Fruit fly (Drosophila melanogaster): Measurements from ENCODE around the gene t.

Gene t

DNA sequence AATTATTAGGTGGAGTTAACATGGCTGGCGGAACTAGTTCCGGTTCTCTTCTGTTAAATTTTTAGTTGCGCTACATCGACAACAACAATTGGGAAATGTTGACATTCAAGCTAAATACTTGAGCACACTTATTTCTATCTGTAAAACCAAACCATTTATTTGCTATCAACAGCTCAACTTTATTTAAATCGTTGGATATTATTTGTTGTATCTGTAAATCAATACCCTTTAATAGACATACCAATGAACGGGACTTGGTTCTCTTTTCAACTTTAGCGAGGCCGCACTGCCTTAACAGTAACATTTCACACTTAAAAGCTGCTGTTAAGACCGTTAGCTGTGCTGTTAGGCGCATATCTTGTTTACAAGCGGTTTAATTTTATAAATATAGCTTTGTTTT is 29.5 kb downstream of the t start, which contains the start of gene CG12106 (continued):
- TF ChIP-seq bbx (GFP tag; IDR thresholded peaks at IDR 0.05; ENCODE audit: partially characterized antibody) (no peak), HLH54F (GFP tag; optimal IDR thresholded peaks at IDR 0.05) (peak; percentile 36), Ptx1 (GFP tag; IDR thresholded peaks at IDR 0.05) (no peak; the same call in none of the 2 replicates), CG2202 (tag; optimal IDR thresholded peaks at IDR 0.05) (no peak), ab (GFP tag; optimal IDR thresholded peaks at IDR 0.05) (no peak), tx (GFP tag; optimal IDR thresholded peaks at IDR 0.05) (no peak), CG6683 (GFP tag; optimal IDR thresholded peaks at IDR 0.05) (no peak), dimm (GFP tag; IDR thresholded peaks at IDR 0.05) (no peak), Chrac-16 (GFP tag; optimal IDR thresholded peaks at IDR 0.05) (peak; percentile 44), CG32532 (GFP tag; IDR thresholded peaks at IDR 0.05) (no peak; the same call in 1 of the 2 replicates), tgo (GFP tag; IDR thresholded peaks at IDR 0.05) (peak; percentile 62; the same call in 2 of the 3 replicates), org-1 (GFP tag; optimal IDR thresholded peaks at IDR 0.05) (no peak), CG11456 (GFP tag; IDR thresholded peaks at IDR 0.05) (no peak), CG2678 (tag; optimal IDR thresholded peaks at IDR 0.05) (peak; percentile 65), Fer2 (tag; optimal IDR thresholded peaks at IDR 0.05) (no peak), ttk (GFP tag; IDR thresholded peaks at IDR 0.05) (no peak), YL-1 (GFP tag; optimal IDR thresholded peaks at IDR 0.05) (no peak), Dref (GFP tag; IDR thresholded peaks at IDR 0.05) (no peak), NK7.1 (GFP tag; optimal IDR thresholded peaks at IDR 0.05) (no peak), CG2875 (GFP tag; optimal IDR thresholded peaks at IDR 0.05) (no peak), kni (GFP tag; optimal IDR thresholded peaks at IDR 0.05) (peak; percentile 43), h (optimal IDR thresholded peaks at IDR 0.05) (no peak), Ets65A (GFP tag) (peak; percentile 37), Pdp1 (GFP tag; optimal IDR thresholded peaks at IDR 0.05) (peak in 1 of 2 experiments; percentile 20), row (GFP tag; IDR thresholded peaks at IDR 0.05) (peak; percentile 92), Sry-δ (GFP tag; optimal IDR thresholded peaks at IDR 0.05) (no peak), gce (GFP tag; IDR thresholded peaks at IDR 0.05) (no peak), unc-4 (GFP tag; IDR thresholded peaks at IDR 0.05; ENCODE audit: partially characterized antibody) (no peak), CG3847 (GFP tag; IDR thresholded peaks at IDR 0.05) (no peak), sob (GFP tag; IDR thresholded peaks at IDR 0.05) (0 out of 2 replicates have a peak, but pooled peaks have one; percentile 13), Nf-YA (GFP tag; IDR thresholded peaks at IDR 0.05) (no peak), CG4424 (GFP tag; optimal IDR thresholded peaks at IDR 0.05) (peak; percentile 23), Opbp (GFP tag; IDR thresholded peaks at IDR 0.05; ENCODE audit: partially characterized antibody) (no peak), CG8089 (GFP tag; optimal IDR thresholded peaks at IDR 0.05) (no peak), CG9932 (GFP tag; IDR thresholded peaks at IDR 0.05) (no peak; the same call in none of the 2 replicates), nom (GFP tag; optimal IDR thresholded peaks at IDR 0.05) (peak; percentile 13), rib (GFP tag; IDR thresholded peaks at IDR 0.05) (no peak), CG33557 (GFP tag; optimal IDR thresholded peaks at IDR 0.05) (peak; percentile 31), schlank (tag; optimal IDR thresholded peaks at IDR 0.05) (peak; percentile 19), dpn (GFP tag; optimal IDR thresholded peaks at IDR 0.05) (peak; percentile 37 to 45), CG4328 (GFP tag; optimal IDR thresholded peaks at IDR 0.05) (no peak), prd (optimal IDR thresholded peaks at IDR 0.05) (no peak), prd (GFP tag; IDR thresholded peaks at IDR 0.05) (peak; percentile 67), CG16779 (GFP tag; IDR thresholded peaks at IDR 0.05) (no peak), CG7357 (GFP tag; IDR thresholded peaks at IDR 0.05) (peak; percentile 32; the same call in 1 of the 3 replicates), dmrt99B (tag; optimal IDR thresholded peaks at IDR 0.05) (peak; percentile 40), emc (GFP tag; optimal IDR thresholded peaks at IDR 0.05) (no peak), HHEX (GFP tag; optimal IDR thresholded peaks at IDR 0.05) (no peak), CG7987 (GFP tag; optimal IDR thresholded peaks at IDR 0.05) (no peak), shn (GFP tag; optimal IDR thresholded peaks at IDR 0.05) (peak; percentile 38), ken (GFP tag; IDR thresholded peaks at IDR 0.05) (no peak), pho (GFP tag; optimal IDR thresholded peaks at IDR 0.05) (no peak), Camta (GFP tag; optimal IDR thresholded peaks at IDR 0.05) (no peak)

All from whole organism, embryonic.